Worm (Caenorhabditis elegans) whole organism, L1 larva: ENCODE data around the gene Y47D7A.3.
A peak's percentile ranks its signal among the peaks of the same experiment; 100 is the strongest.

Experiments
- C04F5.9 ChIP-seq: sonication (generic microtip); optimal IDR thresholded peaks from 2 replicates; lab custom pipeline; 2016; ENCODE audit warnings: missing genetic modification characterization, missing compliant biosample characterization
- F16B12.6 ChIP-seq: fragments of 150-350 bp; optimal IDR thresholded peaks from 2 replicates; lab custom pipeline; 2014; ENCODE audit warnings: missing biosample characterization, missing genetic modification characterization
- blmp-1 ChIP-seq: fragments of 150-350 bp; optimal IDR thresholded peaks from 2 replicates; lab custom pipeline; 2014; ENCODE audit warnings: missing biosample characterization, missing genetic modification characterization
- ceh-63 ChIP-seq: fragments of 200-800 bp; sonication (Bioruptor generic); optimal IDR thresholded peaks from 2 replicates; lab custom pipeline; 2018; ENCODE audit warnings: mild to moderate bottlenecking, missing genetic modification characterization, missing compliant biosample characterization
- ceh-82 ChIP-seq, 3 experiments: fragments of 150-350 bp in 1 of 3; sonication (generic microtip) in 2 of 3; optimal IDR thresholded peaks; 2 replicates each; lab custom pipeline; 2014 to 2017; ENCODE audit warnings: missing biosample characterization in 3 of 3, missing genetic modification characterization in 3 of 3
- ceh-90 ChIP-seq: sonication (generic microtip); optimal IDR thresholded peaks from 2 replicates; lab custom pipeline; 2016; ENCODE audit warnings: missing genetic modification characterization, missing compliant biosample characterization
- dpl-1 ChIP-seq, 3 experiments: fragments of 150-350 bp in 2 of 3; sonication (generic microtip) in 1 of 3; optimal IDR thresholded peaks; 2 replicates each; lab custom pipeline; 2014 to 2017; ENCODE audit warnings: missing biosample characterization in 3 of 3, missing genetic modification characterization in 3 of 3, missing genetic modification reagents in 3 of 3
- dsc-1 ChIP-seq: sonication (generic microtip); optimal IDR thresholded peaks from 2 replicates; lab custom pipeline; 2016; ENCODE audit warnings: mild to moderate bottlenecking, missing genetic modification characterization, missing compliant biosample characterization
- efl-1 ChIP-seq, 4 experiments: fragments of 150-350 bp; optimal IDR thresholded peaks in 3 of 4; peaks in 1 of 4; 1 replicate in 1 of 4; 2 replicates in 3 of 4; lab custom pipeline; 2014; ENCODE audit warnings: missing biosample characterization in 2 of 4, missing genetic modification characterization in 2 of 4, missing genetic modification reagents in 2 of 4
- elt-2 ChIP-seq: sonication (generic microtip); optimal IDR thresholded peaks from 2 replicates; lab custom pipeline; 2016; ENCODE audit warnings: missing genetic modification characterization, mild to moderate bottlenecking, inconsistent platforms, missing compliant biosample characterization, missing genetic modification reagents
- elt-3 ChIP-seq, 6 experiments: fragments of 150-350 bp in 1 of 6; sonication (generic microtip); optimal IDR thresholded peaks; 2 replicates each; lab custom pipeline; 2017 to 2018; ENCODE audit warnings: missing biosample characterization in 6 of 6, missing genetic modification characterization in 6 of 6, inconsistent platforms in 1 of 6
- fkh-4 ChIP-seq: sonication (generic microtip); optimal IDR thresholded peaks from 2 replicates; lab custom pipeline; 2016; ENCODE audit warnings: missing compliant biosample characterization, missing genetic modification characterization, borderline replicate concordance
- fkh-8 ChIP-seq: sonication (generic microtip); optimal IDR thresholded peaks from 2 replicates; lab custom pipeline; 2016; ENCODE audit warnings: mild to moderate bottlenecking, missing genetic modification characterization, missing compliant biosample characterization
- fos-1 ChIP-seq: fragments of 150-350 bp; optimal IDR thresholded peaks from 2 replicates; lab custom pipeline; 2014; ENCODE audit warnings: missing biosample characterization, missing genetic modification characterization
- irx-1 ChIP-seq: sonication (generic microtip); optimal IDR thresholded peaks from 2 replicates; lab custom pipeline; 2016; ENCODE audit warnings: missing genetic modification characterization, missing compliant biosample characterization
- lin-14 ChIP-seq: fragments of 200-800 bp; sonication (Bioruptor generic); optimal IDR thresholded peaks from 2 replicates; lab custom pipeline; 2018; ENCODE audit warnings: mild to moderate bottlenecking, missing genetic modification characterization, moderate library complexity, missing compliant biosample characterization
- nhr-71 ChIP-seq: sonication (generic microtip); optimal IDR thresholded peaks from 2 replicates; lab custom pipeline; 2016; ENCODE audit warnings: mild to moderate bottlenecking, missing genetic modification characterization, moderate library complexity, missing compliant biosample characterization
- pag-3 ChIP-seq: sonication (generic microtip); optimal IDR thresholded peaks from 2 replicates; lab custom pipeline; 2017; ENCODE audit warnings: missing genetic modification characterization, mild to moderate bottlenecking, missing compliant biosample characterization, antibody characterized with exemption, borderline replicate concordance; ENCODE audit not compliant: insufficient read depth
- snu-23 ChIP-seq: sonication (generic microtip); optimal IDR thresholded peaks from 2 replicates; lab custom pipeline; 2016; ENCODE audit warnings: missing genetic modification characterization, missing compliant biosample characterization
- sox-4 ChIP-seq: sonication (generic microtip); optimal IDR thresholded peaks from 2 replicates; lab custom pipeline; 2016; ENCODE audit warnings: missing genetic modification characterization, missing compliant biosample characterization
- unc-30 ChIP-seq: sonication (generic microtip); optimal IDR thresholded peaks from 2 replicates; lab custom pipeline; 2017; ENCODE audit warnings: missing biosample characterization, missing genetic modification characterization
- unc-86 ChIP-seq: sonication (generic microtip); optimal IDR thresholded peaks from 2 replicates; lab custom pipeline; 2016; ENCODE audit warnings: missing genetic modification characterization, missing compliant biosample characterization
- vab-15 ChIP-seq: sonication (generic microtip); optimal IDR thresholded peaks from 2 replicates; lab custom pipeline; 2017; ENCODE audit warnings: missing genotype, mild to moderate bottlenecking, missing genetic modification characterization, missing compliant biosample characterization

Y47D7A.3 gene

DNA sequence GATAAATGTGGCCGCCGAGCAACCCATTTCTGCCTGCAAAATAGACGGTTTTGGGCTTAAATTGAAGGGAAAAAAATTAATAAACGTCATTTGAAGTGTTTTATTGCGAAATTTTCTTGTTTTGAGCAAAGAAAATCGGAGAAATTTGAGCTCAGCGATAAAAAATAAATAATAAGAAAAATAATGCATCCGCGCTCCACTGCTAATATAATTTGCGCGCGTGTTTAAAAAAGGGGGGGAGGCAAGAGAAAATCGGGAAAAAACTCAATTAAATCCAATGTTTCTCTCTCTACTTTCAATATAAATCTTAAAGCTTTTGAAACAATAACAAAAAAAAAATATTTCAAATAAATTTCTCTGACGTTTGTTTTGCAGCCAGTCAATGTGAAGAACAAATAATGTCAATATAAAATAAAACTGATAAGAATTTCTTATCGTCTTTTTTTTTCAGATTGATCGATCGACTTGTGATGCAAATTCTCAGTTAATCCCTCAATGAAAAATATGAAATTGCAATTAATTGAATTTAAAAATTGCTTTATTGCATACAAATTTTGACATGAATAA is 39.9 kb downstream of the Y47D7A.3 start, which contains the start of gene rft-2 (continued):
- peak; percentile 16 for TF ChIP-seq fos-1 (tag; lab: Kevin White, UChicago)
- TF ChIP-seq elt-2 (tag; lab: Kevin White, UChicago) = peak; percentile 56
- TF ChIP-seq nhr-71 (tag; lab: Kevin White, UChicago) = peak; percentile 76
- TF ChIP-seq fkh-8 (tag; lab: Kevin White, UChicago) = peak; percentile 53
- peak; percentile 29 for TF ChIP-seq vab-15
- peak; percentile 3 for TF ChIP-seq sox-4 (tag; lab: Kevin White, UChicago)
- TF ChIP-seq C04F5.9 (tag; lab: Kevin White, UChicago) = peak; percentile 23
- TF ChIP-seq ceh-90 (tag; lab: Kevin White, UChicago) = no peak
- peak; percentile 36 for TF ChIP-seq F16B12.6 (tag; lab: Kevin White, UChicago)
- peak in 1 of 6 experiments; percentile 11 for TF ChIP-seq elt-3 (tag; optimal IDR thresholded peaks at IDR 0.05; lab: Kevin White, UChicago)
- TF ChIP-seq unc-30 (tag; lab: Kevin White, UChicago) = no peak
- TF ChIP-seq snu-23 = peak; percentile 69
- TF ChIP-seq fkh-4 (tag; lab: Kevin White, UChicago) = no peak
- peak; percentile 58 for TF ChIP-seq irx-1 (tag; lab: Kevin White, UChicago)
- peak; percentile 46 for TF ChIP-seq unc-86 (tag; lab: Kevin White, UChicago)
- peak; percentile 92 to 96 for TF ChIP-seq efl-1 (optimal IDR thresholded peaks at IDR 0.05; lab: Kevin White, UChicago)
- TF ChIP-seq efl-1 (GFP tag; optimal IDR thresholded peaks at IDR 0.05 in 1 of 2; lab: Kevin White, UChicago) = peak; percentile 96 to 99
- peak; percentile 49 for TF ChIP-seq blmp-1 (tag; lab: Kevin White, UChicago)
- TF ChIP-seq ceh-63 = no peak
- peak; percentile 39 to 80 (median 56) for TF ChIP-seq ceh-82 (tag; optimal IDR thresholded peaks at IDR 0.05; lab: Kevin White, UChicago)
- peak; percentile 67 for TF ChIP-seq dsc-1 (tag; lab: Kevin White, UChicago)
- peak; percentile 93 to 96 (median 95) for TF ChIP-seq dpl-1 (GFP tag; optimal IDR thresholded peaks at IDR 0.05; lab: Kevin White, UChicago)

DNA sequence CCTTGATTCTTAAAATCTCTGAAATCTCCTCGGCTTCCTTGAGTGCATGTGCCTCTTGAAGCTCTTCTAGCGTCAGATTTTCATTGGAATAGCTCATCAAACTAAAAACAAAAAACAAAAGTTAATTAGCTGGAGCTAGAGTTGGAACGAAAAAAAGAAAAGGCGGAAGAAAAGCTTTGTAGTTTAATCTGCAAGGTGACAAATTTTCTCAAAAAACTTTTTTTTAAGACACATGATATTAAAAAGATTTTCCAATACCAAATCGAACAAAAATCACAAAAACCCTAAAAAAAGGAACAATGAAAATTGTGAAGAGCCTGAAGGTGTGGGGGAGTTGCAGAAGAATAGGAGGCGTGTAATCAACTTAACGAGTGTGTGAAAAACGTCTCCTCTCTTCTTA is 43.9 kb downstream of the Y47D7A.3 start, which contains the start of gene gnrr-5:
Gene gnrr-5, minus strand, starts transcription at position 101 of the 400 bp plus-strand sequence.
- no peak for TF ChIP-seq pag-3
- TF ChIP-seq lin-14 (GFP tag; lab: Kevin White, UChicago) = peak; percentile 16
